Worm (Caenorhabditis elegans) whole organism, L4 larva: ENCODE measurements around the gene Y116A8C.27.

Experiments
- F37D6.2 ChIP-seq: sonication (generic microtip); optimal IDR thresholded peaks from 2 replicates; lab custom pipeline; 2016; ENCODE audit warnings: mild to moderate bottlenecking, missing genetic modification characterization, missing compliant biosample characterization
- R02D3.7 ChIP-seq: fragments of 150-350 bp; sonication (generic microtip); optimal IDR thresholded peaks from 3 replicates; lab custom pipeline; 2014; ENCODE audit warnings: missing biosample characterization, missing genetic modification characterization
- T20F7.1 ChIP-seq: fragments of 200-800 bp; sonication (Bioruptor generic); optimal IDR thresholded peaks from 2 replicates; lab custom pipeline; 2018; ENCODE audit warnings: mild to moderate bottlenecking, missing genetic modification characterization, missing compliant biosample characterization
- Y105C5A.15 ChIP-seq: fragments of 200-800 bp; sonication (Bioruptor generic); IDR thresholded peaks from 2 replicates; pipeline ENCODE4 v1.3.6; 2022; ENCODE audit warnings: missing genetic modification characterization, missing compliant biosample characterization
- Y5F2A.4 ChIP-seq: fragments of 200-800 bp; sonication (Bioruptor generic); optimal IDR thresholded peaks from 2 replicates; lab custom pipeline; 2018; ENCODE audit warnings: mild to moderate bottlenecking, missing genetic modification characterization, missing compliant biosample characterization
- ZK546.5 ChIP-seq, 2 experiments: sonication (generic microtip); optimal IDR thresholded peaks; 2 replicates each; lab custom pipeline; 2017; ENCODE audit warnings: missing biosample characterization in 2 of 2, missing genetic modification characterization in 2 of 2
- aly-2 ChIP-seq: sonication (generic microtip); optimal IDR thresholded peaks from 2 replicates; lab custom pipeline; 2018; ENCODE audit warnings: missing biosample characterization, missing genetic modification characterization
- arid-1 ChIP-seq: fragments of 200-800 bp; sonication (Bioruptor generic); conservative IDR thresholded peaks from 2 replicates; pipeline ENCODE4 v1.3.6; 2022; ENCODE audit warnings: missing genetic modification reagents, missing genetic modification characterization, missing compliant biosample characterization
- attf-4 ChIP-seq: sonication (generic microtip); optimal IDR thresholded peaks from 3 replicates; lab custom pipeline; 2017; ENCODE audit warnings: missing biosample characterization, missing genetic modification characterization
- ceh-20 ChIP-seq: fragments of 200-800 bp; sonication (Bioruptor generic); IDR thresholded peaks from 2 replicates; pipeline ENCODE4 v1.3.6; 2022; ENCODE audit warnings: missing genetic modification reagents, missing genetic modification characterization, missing compliant biosample characterization
- ceh-32 ChIP-seq: sonication (generic microtip); optimal IDR thresholded peaks from 2 replicates; lab custom pipeline; 2016; ENCODE audit warnings: mild to moderate bottlenecking, missing genetic modification characterization, missing compliant biosample characterization; ENCODE audit not compliant: poor library complexity
- ceh-62 ChIP-seq: sonication (generic microtip); optimal IDR thresholded peaks from 2 replicates; lab custom pipeline; 2017; ENCODE audit warnings: missing biosample characterization, missing genetic modification characterization
- ceh-82 ChIP-seq: sonication (generic microtip); optimal IDR thresholded peaks from 2 replicates; lab custom pipeline; 2017; ENCODE audit warnings: missing biosample characterization, missing genetic modification characterization
- cey-2 ChIP-seq: sonication (generic microtip); optimal IDR thresholded peaks from 3 replicates; lab custom pipeline; 2017; ENCODE audit warnings: missing genetic modification characterization, mild to moderate bottlenecking, missing compliant biosample characterization, antibody characterized with exemption, borderline replicate concordance; ENCODE audit not compliant: insufficient read depth
- daf-8 ChIP-seq: fragments of 200-800 bp; sonication (Bioruptor generic); IDR thresholded peaks from 2 replicates; pipeline ENCODE4 v1.3.6; 2022; ENCODE audit warnings: missing genetic modification characterization, missing compliant biosample characterization
- dmd-8 ChIP-seq: fragments of 200-800 bp; sonication (Bioruptor generic); IDR thresholded peaks from 2 replicates; pipeline ENCODE4 v1.3.6; 2022; ENCODE audit warnings: missing genetic modification characterization, missing compliant biosample characterization
- dmd-9 ChIP-seq: fragments of 200-800 bp; sonication (Bioruptor generic); IDR thresholded peaks from 2 replicates; pipeline ENCODE4 v1.3.6; 2022; ENCODE audit warnings: missing genetic modification reagents, missing genetic modification characterization, missing compliant biosample characterization
- dpl-1 ChIP-seq: fragments of 150-350 bp; optimal IDR thresholded peaks from 2 replicates; lab custom pipeline; 2014; ENCODE audit warnings: missing biosample characterization, missing genetic modification reagents, missing genetic modification characterization
- egl-27 ChIP-seq: sonication (generic microtip); optimal IDR thresholded peaks from 3 replicates; lab custom pipeline; 2017; ENCODE audit warnings: missing biosample characterization, missing genetic modification reagents, missing genetic modification characterization
- fkh-10 ChIP-seq: fragments of 150-350 bp; optimal IDR thresholded peaks from 2 replicates; lab custom pipeline; 2014; ENCODE audit warnings: missing biosample characterization, missing genetic modification reagents, missing genetic modification characterization
- fos-1 ChIP-seq: fragments of 150-350 bp; optimal IDR thresholded peaks from 2 replicates; lab custom pipeline; 2014; ENCODE audit warnings: missing biosample characterization, missing genetic modification characterization
- lim-7 ChIP-seq: fragments of 200-800 bp; sonication (Bioruptor generic); IDR thresholded peaks from 2 replicates; pipeline ENCODE4 v1.3.6; 2022; ENCODE audit warnings: missing genetic modification characterization, missing compliant biosample characterization
- lin-15B ChIP-seq: fragments of 150-350 bp; sonication (generic microtip); optimal IDR thresholded peaks from 3 replicates; lab custom pipeline; 2014; ENCODE audit warnings: missing biosample characterization, missing genetic modification characterization
- lin-29 ChIP-seq: fragments of 200-800 bp; sonication (Bioruptor generic); IDR thresholded peaks from 2 replicates; pipeline ENCODE4 v1.3.6; 2022; ENCODE audit warnings: missing genetic modification reagents, missing genetic modification characterization, missing compliant biosample characterization
- lin-39 ChIP-seq: fragments of 150-350 bp; optimal IDR thresholded peaks from 2 replicates; lab custom pipeline; 2014; ENCODE audit warnings: missing biosample characterization, missing genetic modification reagents, missing genetic modification characterization
- lir-3 ChIP-seq: sonication (generic microtip); optimal IDR thresholded peaks from 2 replicates; lab custom pipeline; 2016; ENCODE audit warnings: mild to moderate bottlenecking, missing genetic modification characterization, missing compliant biosample characterization
- madf-9 ChIP-seq: fragments of 200-800 bp; sonication (Bioruptor generic); conservative IDR thresholded peaks from 2 replicates; pipeline ENCODE4 v1.3.6; 2022; ENCODE audit warnings: missing genetic modification reagents, missing genetic modification characterization, missing compliant biosample characterization
- nhr-11 ChIP-seq: fragments of 150-350 bp; optimal IDR thresholded peaks from 2 replicates; lab custom pipeline; 2014; ENCODE audit warnings: missing biosample characterization, missing genetic modification characterization
- nhr-111 ChIP-seq: fragments of 200-800 bp; sonication (Bioruptor generic); optimal IDR thresholded peaks from 2 replicates; lab custom pipeline; 2018; ENCODE audit warnings: mild to moderate bottlenecking, missing genetic modification characterization, missing compliant biosample characterization
- nhr-237 ChIP-seq: sonication (generic microtip); optimal IDR thresholded peaks from 2 replicates; lab custom pipeline; 2017; ENCODE audit warnings: missing biosample characterization, missing genetic modification characterization
- nhr-25 ChIP-seq: sonication (generic microtip); optimal IDR thresholded peaks from 2 replicates; lab custom pipeline; 2017; ENCODE audit warnings: missing genetic modification characterization, mild to moderate bottlenecking, missing compliant biosample characterization, antibody characterized with exemption, moderate library complexity, borderline replicate concordance; ENCODE audit not compliant: insufficient read depth
- nhr-28 ChIP-seq: fragments of 150-350 bp; optimal IDR thresholded peaks from 2 replicates; lab custom pipeline; 2014; ENCODE audit warnings: missing biosample characterization, missing genetic modification characterization
- nhr-42 ChIP-seq: fragments of 200-800 bp; sonication (Bioruptor generic); IDR thresholded peaks from 2 replicates; pipeline ENCODE4 v1.3.6; 2022; ENCODE audit warnings: missing genetic modification characterization, missing compliant biosample characterization
- nhr-48 ChIP-seq: sonication (generic microtip); optimal IDR thresholded peaks from 2 replicates; lab custom pipeline; 2016; ENCODE audit warnings: mild to moderate bottlenecking, missing genetic modification characterization, missing compliant biosample characterization
- nhr-6 ChIP-seq: fragments of 150-350 bp; optimal IDR thresholded peaks from 2 replicates; lab custom pipeline; 2014; ENCODE audit warnings: missing biosample characterization, missing genetic modification characterization
- nhr-77 ChIP-seq: fragments of 150-350 bp; optimal IDR thresholded peaks from 2 replicates; lab custom pipeline; 2014; ENCODE audit warnings: missing biosample characterization, missing genetic modification characterization
- pha-4 ChIP-seq, 2 experiments: fragments of 150-350 bp in 1 of 2; fragments of 200-800 bp in 1 of 2; sonication (Bioruptor generic) in 1 of 2; IDR thresholded peaks in 1 of 2; optimal IDR thresholded peaks in 1 of 2; 2 replicates each; pipeline versions ENCODE4 v1.3.6 to Lab custom; 2014 to 2022; ENCODE audit warnings: missing genetic modification characterization in 2 of 2, missing genetic modification reagents in 2 of 2, missing biosample characterization in 1 of 2, missing compliant biosample characterization in 1 of 2
- php-3 ChIP-seq: fragments of 200-800 bp; sonication (Bioruptor generic); IDR thresholded peaks from 2 replicates; pipeline ENCODE4 v1.3.6; 2022; ENCODE audit warnings: missing genetic modification reagents, missing genetic modification characterization, missing compliant biosample characterization
- sdz-12 ChIP-seq: fragments of 200-800 bp; sonication (Bioruptor generic); optimal IDR thresholded peaks from 2 replicates; lab custom pipeline; 2018; ENCODE audit warnings: mild to moderate bottlenecking, missing genetic modification characterization, missing compliant biosample characterization
- set-16 ChIP-seq: fragments of 200-800 bp; sonication (Bioruptor generic); IDR thresholded peaks from 2 replicates; pipeline ENCODE4 v1.3.6; 2022; ENCODE audit warnings: missing genetic modification reagents, missing genetic modification characterization, missing compliant biosample characterization
- skn-1 ChIP-seq: fragments of 150-350 bp; optimal IDR thresholded peaks from 2 replicates; lab custom pipeline; 2014; ENCODE audit warnings: missing biosample characterization, missing genetic modification characterization
- snpc-4 ChIP-seq: fragments of 150-350 bp; optimal IDR thresholded peaks from 2 replicates; lab custom pipeline; 2014; ENCODE audit warnings: missing biosample characterization, missing genetic modification characterization
- spr-3 ChIP-seq: fragments of 200-800 bp; sonication (Bioruptor generic); optimal IDR thresholded peaks from 2 replicates; lab custom pipeline; 2018; ENCODE audit warnings: mild to moderate bottlenecking, missing genetic modification characterization, missing compliant biosample characterization
- unc-62 ChIP-seq, 3 experiments: fragments of 150-350 bp in 1 of 3; sonication (generic microtip); optimal IDR thresholded peaks in 2 of 3; peaks in 1 of 3; 1 replicate in 1 of 3; 2 replicates in 2 of 3; lab custom pipeline; 2014 to 2017; ENCODE audit warnings: missing biosample characterization in 3 of 3, missing genetic modification characterization in 3 of 3, missing genetic modification reagents in 3 of 3, missing genotype in 1 of 3
- vab-7 ChIP-seq: fragments of 200-800 bp; sonication (Bioruptor generic); IDR thresholded peaks from 2 replicates; pipeline ENCODE4 v1.3.6; 2022; ENCODE audit warnings: missing genetic modification reagents, missing genetic modification characterization, missing compliant biosample characterization
- zag-1 ChIP-seq: fragments of 150-350 bp; optimal IDR thresholded peaks from 2 replicates; lab custom pipeline; 2014; ENCODE audit warnings: missing biosample characterization, missing genetic modification characterization
- zfp-2 ChIP-seq: sonication (generic microtip); optimal IDR thresholded peaks from 2 replicates; lab custom pipeline; 2016; ENCODE audit warnings: mild to moderate bottlenecking, missing genetic modification characterization, missing compliant biosample characterization
- zfp-3 ChIP-seq: fragments of 200-800 bp; sonication (Bioruptor generic); conservative IDR thresholded peaks from 2 replicates; pipeline ENCODE4 v1.3.6; 2022; ENCODE audit warnings: missing genetic modification reagents, missing genetic modification characterization, missing compliant biosample characterization
- zip-2 ChIP-seq: fragments of 150-350 bp; optimal IDR thresholded peaks from 2 replicates; lab custom pipeline; 2014; ENCODE audit warnings: missing biosample characterization, missing genetic modification characterization
- ztf-7 ChIP-seq: fragments of 150-350 bp; optimal IDR thresholded peaks from 2 replicates; lab custom pipeline; 2014; ENCODE audit warnings: missing biosample characterization, missing genetic modification characterization

The Y116A8C.27 gene

DNA sequence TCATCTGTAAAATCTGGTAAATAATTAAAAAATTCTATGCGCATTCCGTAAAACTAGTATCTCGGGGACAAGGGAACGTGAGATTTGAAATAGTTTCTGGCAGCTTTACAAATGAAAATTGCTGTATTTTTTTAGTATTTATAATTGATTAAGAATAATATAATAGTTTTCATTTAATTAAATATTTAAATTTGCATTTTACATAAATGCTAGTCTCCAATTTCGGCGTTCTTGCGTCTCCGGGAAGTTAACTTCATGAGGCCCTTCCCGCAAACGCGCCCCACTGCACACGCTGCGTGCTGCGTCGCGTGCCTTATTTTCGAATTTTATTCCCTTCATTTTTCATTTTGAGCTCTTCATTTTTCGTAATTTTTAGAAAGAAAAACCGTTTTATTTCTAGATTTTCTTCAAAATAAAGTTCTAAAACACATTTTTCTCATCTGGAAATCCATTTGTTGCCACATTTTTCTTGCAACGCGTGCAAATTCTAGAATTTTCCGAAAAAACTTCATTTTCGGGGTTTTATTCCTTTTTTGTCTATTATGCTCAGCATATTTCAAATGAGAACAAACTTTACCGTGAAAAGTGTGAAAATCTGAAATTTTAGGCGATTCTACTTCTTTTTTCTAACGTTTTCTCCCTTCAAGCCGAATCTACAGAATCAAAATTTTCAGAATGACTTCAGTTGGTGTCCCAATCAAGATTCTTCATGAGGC lies 8.5 kb downstream of the Y116A8C.27 start, which contains the start of the genes snx-13 and snr-1 (continued):
- TF ChIP-seq zag-1 (no peak), nhr-42 (GFP tag; lab: Robert Waterston, UW) (no peak), aly-2 (no peak), lin-15B (tag; lab: Kevin White, UChicago) (no peak), zfp-3 (GFP tag; lab: Robert Waterston, UW) (no peak), ZK546.5 (tag; optimal IDR thresholded peaks at IDR 0.05; lab: Kevin White, UChicago) (no peak), Y5F2A.4 (GFP tag; lab: Kevin White, UChicago) (no peak), dpl-1 (GFP tag; lab: Kevin White, UChicago) (peak; percentile 69), skn-1 (no peak), egl-27 (no peak), ceh-20 (GFP tag; lab: Robert Waterston, UW) (no peak), fos-1 (tag; lab: Kevin White, UChicago) (no peak), unc-62 (GFP tag; optimal IDR thresholded peaks at IDR 0.05 in 1 of 2; lab: Kevin White, UChicago) (no peak), unc-62 (tag; optimal IDR thresholded peaks at IDR 0.05; lab: Kevin White, UChicago) (no peak), nhr-11 (peak; percentile 17), nhr-237 (no peak), nhr-25 (tag; lab: Kevin White, UChicago) (no peak), pha-4 (GFP tag; IDR thresholded peaks at IDR 0.05; lab: Robert Waterston, UW) (peak; percentile 60; the same call in 1 of the 2 replicates), pha-4 (tag; optimal IDR thresholded peaks at IDR 0.05; lab: Kevin White, UChicago) (no peak), dmd-9 (peak; percentile 80), dmd-8 (GFP tag; lab: Robert Waterston, UW) (no peak), lin-39 (no peak), snpc-4 (tag; lab: Kevin White, UChicago) (no peak), nhr-6 (tag; lab: Kevin White, UChicago) (no peak), cey-2 (tag; lab: Kevin White, UChicago) (no peak), ceh-82 (tag; lab: Kevin White, UChicago) (no peak), spr-3 (GFP tag; lab: Kevin White, UChicago) (no peak), F37D6.2 (tag; lab: Kevin White, UChicago) (peak; percentile 69), arid-1 (GFP tag; lab: Robert Waterston, UW) (peak; percentile 61; the same call in 1 of the 2 replicates), madf-9 (GFP tag; lab: Robert Waterston, UW) (peak; percentile 76; the same call in 1 of the 2 replicates), ztf-7 (tag; lab: Kevin White, UChicago) (no peak), nhr-77 (tag; lab: Kevin White, UChicago) (peak; percentile 60), daf-8 (no peak), set-16 (GFP tag; lab: Robert Waterston, UW) (0 out of 2 replicates have a peak, but pooled peaks have one; percentile 13), zfp-2 (tag; lab: Kevin White, UChicago) (peak; percentile 62), attf-4 (tag; lab: Kevin White, UChicago) (no peak), zip-2 (tag; lab: Kevin White, UChicago) (no peak), vab-7 (GFP tag; lab: Robert Waterston, UW) (peak; percentile 86), T20F7.1 (peak; percentile 78), Y105C5A.15 (GFP tag; lab: Robert Waterston, UW) (no peak), ceh-32 (no peak), php-3 (GFP tag; lab: Robert Waterston, UW) (no peak), lim-7 (GFP tag; lab: Robert Waterston, UW) (no peak), nhr-48 (tag; lab: Kevin White, UChicago) (no peak), lir-3 (tag; lab: Kevin White, UChicago) (peak; percentile 58), fkh-10 (GFP tag; lab: Kevin White, UChicago) (peak; percentile 86), lin-29 (GFP tag; lab: Robert Waterston, UW) (no peak), ceh-62 (tag; lab: Kevin White, UChicago) (no peak), nhr-111 (GFP tag; lab: Kevin White, UChicago) (no peak), sdz-12 (peak; percentile 89), nhr-28 (tag; lab: Kevin White, UChicago) (peak; percentile 44), R02D3.7 (tag; lab: Kevin White, UChicago) (no peak)
